Worm (Caenorhabditis elegans) whole organism, early embryonic: ENCODE results near the gene hsp-12.2.

Experiments
- B0310.2 ChIP-seq: sonication (generic microtip); optimal IDR thresholded peaks from 2 replicates; lab custom pipeline; 2016; ENCODE audit warnings: mild to moderate bottlenecking, missing genetic modification characterization, missing compliant biosample characterization
- ama-1 ChIP-seq: fragments of 150-350 bp; optimal IDR thresholded peaks from 2 replicates; lab custom pipeline; 2014
- flt-1 ChIP-seq: fragments of 200-800 bp; sonication (Bioruptor generic); IDR thresholded peaks from 2 replicates; pipeline ENCODE4 v1.3.6; 2022; ENCODE audit warnings: missing genetic modification characterization, missing compliant biosample characterization
- scrt-1 ChIP-seq: fragments of 200-800 bp; sonication (Bioruptor generic); IDR thresholded peaks from 2 replicates; pipeline ENCODE4 v1.3.6; 2022; ENCODE audit warnings: missing genetic modification characterization, missing compliant biosample characterization
- tbx-37 ChIP-seq: fragments of 200-800 bp; sonication (Bioruptor generic); conservative IDR thresholded peaks from 2 replicates; pipeline ENCODE4 v1.3.6; 2022; ENCODE audit warnings: missing genetic modification reagents, missing genetic modification characterization, missing compliant biosample characterization
- tra-4 ChIP-seq: sonication (generic microtip); optimal IDR thresholded peaks from 2 replicates; lab custom pipeline; 2017; ENCODE audit warnings: missing genetic modification characterization, missing compliant biosample characterization

- TF ChIP-seq ama-1 (lab: Kevin White, UChicago) (no peak), scrt-1 (GFP tag; lab: Robert Waterston, UW) (no peak), B0310.2 (tag; lab: Kevin White, UChicago) (no peak), flt-1 (GFP tag; lab: Robert Waterston, UW) (no peak), tbx-37 (no peak), tra-4 (no peak)
These were observed 5.4 kb upstream of the hsp-12.2 start for ce11 chrIII:8132496-8132895.
